Worm (Caenorhabditis elegans): Measurements from ENCODE around the gene slcf-1.
A peak's percentile ranks its signal among the peaks of the same experiment; 100 is the strongest.

The slcf-1 gene

ce11 chrX:10491044-10491443, 38.0 kb upstream of the slcf-1 start, which contains the start of gene C33D3.5:
C33D3.5 (plus strand) TSS chrX:10491344.
- TF ChIP-seq nhr-28 (tag; optimal IDR thresholded peaks at IDR 0.05) (no peak), nhr-76 (tag; optimal IDR thresholded peaks at IDR 0.05) (no peak), zip-8 (tag; optimal IDR thresholded peaks at IDR 0.05) (no peak), M03D4.4 (tag; optimal IDR thresholded peaks at IDR 0.05) (no peak), mab-5 (tag; optimal IDR thresholded peaks at IDR 0.05) (no peak), ceh-43 (GFP tag; optimal IDR thresholded peaks at IDR 0.05) (no peak), nhr-2 (tag; optimal IDR thresholded peaks at IDR 0.05) (no peak), elt-1 (tag; optimal IDR thresholded peaks at IDR 0.05; ENCODE audit: borderline replicate concordance, insufficient read depth) (no peak), ceh-83 (GFP tag; optimal IDR thresholded peaks at IDR 0.05) (no peak)

- TF ChIP-seq mls-2 (tag; optimal IDR thresholded peaks at IDR 0.05): no peak
- TF ChIP-seq lsy-2 (tag; optimal IDR thresholded peaks at IDR 0.05): no peak
- no peak for TF ChIP-seq drap-1 (GFP tag; optimal IDR thresholded peaks at IDR 0.05)
- TF ChIP-seq bed-3 (GFP tag; optimal IDR thresholded peaks at IDR 0.05): no peak
- TF ChIP-seq lin-13 (tag; optimal IDR thresholded peaks at IDR 0.05): no peak
- no peak for TF ChIP-seq zip-8 (tag; optimal IDR thresholded peaks at IDR 0.05)
- TF ChIP-seq elt-3 (tag; optimal IDR thresholded peaks at IDR 0.05): no peak
- TF ChIP-seq hlh-1 (tag; optimal IDR thresholded peaks at IDR 0.05): no peak
- no peak for TF ChIP-seq nhr-28 (tag; optimal IDR thresholded peaks at IDR 0.05)
- no peak for TF ChIP-seq flh-1 (GFP tag; optimal IDR thresholded peaks at IDR 0.05)
- no peak for TF ChIP-seq sem-2 (GFP tag; optimal IDR thresholded peaks at IDR 0.05)
- no peak for TF ChIP-seq nhr-237 (tag; optimal IDR thresholded peaks at IDR 0.05)
- no peak for TF ChIP-seq nhr-12 (tag; optimal IDR thresholded peaks at IDR 0.05)
- TF ChIP-seq cnd-1 (tag; optimal IDR thresholded peaks at IDR 0.05): no peak
- TF ChIP-seq tbx-8 (GFP tag; optimal IDR thresholded peaks at IDR 0.05): no peak
- no peak for TF ChIP-seq mep-1 (tag; optimal IDR thresholded peaks at IDR 0.05)
- no peak for TF ChIP-seq sptf-1 (tag; optimal IDR thresholded peaks at IDR 0.05)
Observed at ce11 chrX:10491875-10492523, 37.1 kb upstream of the slcf-1 start.

- TF ChIP-seq sem-2 (GFP tag; optimal IDR thresholded peaks at IDR 0.05) (no peak), lin-13 (tag; optimal IDR thresholded peaks at IDR 0.05) (no peak), mab-5 (tag; optimal IDR thresholded peaks at IDR 0.05) (no peak), bed-3 (GFP tag; optimal IDR thresholded peaks at IDR 0.05) (no peak), ceh-83 (GFP tag; optimal IDR thresholded peaks at IDR 0.05) (no peak), ces-1 (GFP tag; optimal IDR thresholded peaks at IDR 0.05) (no peak), tbx-8 (GFP tag; optimal IDR thresholded peaks at IDR 0.05) (no peak), ceh-39 (tag; optimal IDR thresholded peaks at IDR 0.05) (no peak), nhr-28 (tag; optimal IDR thresholded peaks at IDR 0.05) (no peak), mls-2 (tag; optimal IDR thresholded peaks at IDR 0.05) (no peak), elt-1 (tag; optimal IDR thresholded peaks at IDR 0.05; ENCODE audit: borderline replicate concordance, insufficient read depth) (no peak), snpc-4 (tag; optimal IDR thresholded peaks at IDR 0.05) (no peak), sptf-1 (tag; optimal IDR thresholded peaks at IDR 0.05) (no peak), ztf-11 (tag; optimal IDR thresholded peaks at IDR 0.05) (no peak), unc-62 (GFP tag; optimal IDR thresholded peaks at IDR 0.05) (no peak), mep-1 (tag; optimal IDR thresholded peaks at IDR 0.05) (no peak), lin-32 (GFP tag; optimal IDR thresholded peaks at IDR 0.05) (no peak)
Observed at ce11 chrX:10499590-10499989, 29.5 kb upstream of the slcf-1 start, which contains the start of gene vab-3. vab-3 (plus strand) TSS chrX:10499890.

ce11 chrX:10503393-10503792, 25.7 kb upstream of the slcf-1 start:
- TF ChIP-seq cnd-1 (tag; optimal IDR thresholded peaks at IDR 0.05) (peak; percentile 74), nhr-2 (tag; optimal IDR thresholded peaks at IDR 0.05) (peak; percentile 69), nhr-28 (tag; optimal IDR thresholded peaks at IDR 0.05) (no peak), ces-1 (GFP tag; optimal IDR thresholded peaks at IDR 0.05) (peak; percentile 15)

- TF ChIP-seq zip-8 (tag; optimal IDR thresholded peaks at IDR 0.05): no peak
- peak; percentile 85 for TF ChIP-seq lsy-2 (tag; optimal IDR thresholded peaks at IDR 0.05)
Observed at ce11 chrX:10505193-10505592, 23.9 kb upstream of the slcf-1 start.
